Worm (Caenorhabditis elegans) whole organism, L4 larva: ENCODE results near the gene lab-2.

Experiments used
- T20F7.1 ChIP-seq: fragments of 200-800 bp; sonication (Bioruptor generic); optimal IDR thresholded peaks from 2 replicates; lab custom pipeline; 2018; ENCODE audit warnings: mild to moderate bottlenecking, missing genetic modification characterization, missing compliant biosample characterization
- T26A8.4 ChIP-seq: fragments of 200-800 bp; sonication (Bioruptor generic); IDR thresholded peaks from 2 replicates; pipeline ENCODE4 v1.3.6; 2022; ENCODE audit warnings: missing genetic modification characterization, missing compliant biosample characterization
- Y48G9A.11 ChIP-seq: fragments of 200-800 bp; sonication (Bioruptor generic); IDR thresholded peaks from 2 replicates; pipeline ENCODE4 v1.3.6; 2022; ENCODE audit warnings: missing genetic modification reagents, missing genetic modification characterization, missing compliant biosample characterization
- ZK546.5 ChIP-seq, 2 experiments: sonication (generic microtip); optimal IDR thresholded peaks; 2 replicates each; lab custom pipeline; 2017; ENCODE audit warnings: missing biosample characterization in 2 of 2, missing genetic modification characterization in 2 of 2
- aha-1 ChIP-seq: fragments of 150-350 bp; peaks from one replicate; lab custom pipeline; 2014; ENCODE audit warnings: missing biosample characterization, missing genetic modification characterization
- ama-1 ChIP-seq: fragments of 150-350 bp; optimal IDR thresholded peaks from 2 replicates; lab custom pipeline; 2014; ENCODE audit warnings: inconsistent platforms, mixed read lengths
- arid-1 ChIP-seq: fragments of 200-800 bp; sonication (Bioruptor generic); conservative IDR thresholded peaks from 2 replicates; pipeline ENCODE4 v1.3.6; 2022; ENCODE audit warnings: missing genetic modification reagents, missing genetic modification characterization, missing compliant biosample characterization
- ceh-44 ChIP-seq: fragments of 200-800 bp; sonication (Bioruptor generic); IDR thresholded peaks from 2 replicates; pipeline ENCODE4 v1.3.6; 2022; ENCODE audit warnings: missing genetic modification reagents, missing genetic modification characterization, missing compliant biosample characterization
- daf-16 ChIP-seq, 3 experiments: sonication (generic microtip); optimal IDR thresholded peaks; 2 replicates each; lab custom pipeline; 2016 to 2017; ENCODE audit warnings: missing genetic modification characterization in 3 of 3, missing genetic modification reagents in 3 of 3, mild to moderate bottlenecking in 2 of 3, missing compliant biosample characterization in 2 of 3, missing biosample characterization in 1 of 3, moderate library complexity in 1 of 3
- dmd-6 ChIP-seq: fragments of 200-800 bp; sonication (Bioruptor generic); IDR thresholded peaks from 2 replicates; pipeline ENCODE4 v1.3.6; 2022; ENCODE audit warnings: missing genetic modification reagents, missing genetic modification characterization, missing compliant biosample characterization
- dpl-1 ChIP-seq: fragments of 150-350 bp; optimal IDR thresholded peaks from 2 replicates; lab custom pipeline; 2014; ENCODE audit warnings: missing biosample characterization, missing genetic modification reagents, missing genetic modification characterization
- dve-1 ChIP-seq: sonication (generic microtip); optimal IDR thresholded peaks from 2 replicates; lab custom pipeline; 2017; ENCODE audit warnings: antibody characterized with exemption, mild to moderate bottlenecking, missing genetic modification characterization, missing compliant biosample characterization; ENCODE audit not compliant: insufficient read depth
- egl-43 ChIP-seq: fragments of 200-800 bp; sonication (Bioruptor generic); IDR thresholded peaks from 2 replicates; pipeline ENCODE4 v1.3.6; 2022; ENCODE audit warnings: missing genetic modification reagents, missing genetic modification characterization, missing compliant biosample characterization
- fos-1 ChIP-seq: fragments of 150-350 bp; optimal IDR thresholded peaks from 2 replicates; lab custom pipeline; 2014; ENCODE audit warnings: missing biosample characterization, missing genetic modification characterization
- gei-8 ChIP-seq: fragments of 200-800 bp; sonication (Bioruptor generic); optimal IDR thresholded peaks from 2 replicates; lab custom pipeline; 2018; ENCODE audit warnings: mild to moderate bottlenecking, missing genetic modification characterization, missing compliant biosample characterization
- hif-1 ChIP-seq, 2 experiments: sonication (generic microtip); optimal IDR thresholded peaks; 2 replicates each; lab custom pipeline; 2016 to 2017; ENCODE audit warnings: missing compliant biosample characterization in 2 of 2, missing genetic modification characterization in 2 of 2, missing genetic modification reagents in 2 of 2, missing genotype in 2 of 2, mild to moderate bottlenecking in 1 of 2
- hlh-30 ChIP-seq: sonication (generic microtip); optimal IDR thresholded peaks from 2 replicates; lab custom pipeline; 2017; ENCODE audit warnings: antibody characterized with exemption, mild to moderate bottlenecking, missing genetic modification characterization, missing compliant biosample characterization; ENCODE audit not compliant: insufficient read depth
- hmg-1.1 ChIP-seq: fragments of 200-800 bp; sonication (Bioruptor generic); IDR thresholded peaks from 2 replicates; pipeline ENCODE4 v1.3.6; 2022; ENCODE audit warnings: missing genetic modification reagents, missing genetic modification characterization, missing compliant biosample characterization
- lin-13 ChIP-seq: fragments of 150-350 bp; optimal IDR thresholded peaks from 2 replicates; lab custom pipeline; 2014; ENCODE audit warnings: missing biosample characterization, missing genetic modification reagents, missing genetic modification characterization
- lin-38 ChIP-seq: fragments of 200-800 bp; sonication (Bioruptor generic); IDR thresholded peaks from 2 replicates; pipeline ENCODE4 v1.3.6; 2022; ENCODE audit warnings: missing genetic modification reagents, missing genetic modification characterization, missing compliant biosample characterization
- lir-3 ChIP-seq: sonication (generic microtip); optimal IDR thresholded peaks from 2 replicates; lab custom pipeline; 2016; ENCODE audit warnings: mild to moderate bottlenecking, missing genetic modification characterization, missing compliant biosample characterization
- lsy-2 ChIP-seq, 2 experiments: fragments of 150-350 bp in 1 of 2; sonication (generic microtip) in 1 of 2; optimal IDR thresholded peaks; 2 replicates each; lab custom pipeline; 2014 to 2017; ENCODE audit warnings: missing biosample characterization in 2 of 2, missing genetic modification characterization in 2 of 2
- madf-9 ChIP-seq: fragments of 200-800 bp; sonication (Bioruptor generic); conservative IDR thresholded peaks from 2 replicates; pipeline ENCODE4 v1.3.6; 2022; ENCODE audit warnings: missing genetic modification reagents, missing genetic modification characterization, missing compliant biosample characterization
- mdl-1 ChIP-seq, 2 experiments: fragments of 150-350 bp in 1 of 2; sonication (generic microtip) in 1 of 2; optimal IDR thresholded peaks; 2 replicates each; lab custom pipeline; 2014 to 2017; ENCODE audit warnings: missing biosample characterization in 2 of 2, missing genetic modification characterization in 2 of 2
- mep-1 ChIP-seq: fragments of 150-350 bp; sonication (generic microtip); optimal IDR thresholded peaks from 3 replicates; lab custom pipeline; 2014; ENCODE audit warnings: missing biosample characterization, missing genetic modification characterization
- mes-2 ChIP-seq: sonication (generic microtip); optimal IDR thresholded peaks from 2 replicates; lab custom pipeline; 2016; ENCODE audit warnings: missing genotype, mild to moderate bottlenecking, missing genetic modification characterization, missing compliant biosample characterization; ENCODE audit not compliant: poor library complexity, severe bottlenecking
- mxl-2 ChIP-seq: fragments of 200-800 bp; sonication (Bioruptor generic); conservative IDR thresholded peaks from 2 replicates; pipeline ENCODE4 v1.3.6; 2022; ENCODE audit warnings: missing genetic modification reagents, missing genetic modification characterization, missing compliant biosample characterization
- mxl-3 ChIP-seq: fragments of 200-800 bp; sonication (Bioruptor generic); optimal IDR thresholded peaks from 2 replicates; lab custom pipeline; 2018; ENCODE audit warnings: mild to moderate bottlenecking, missing genetic modification characterization, missing compliant biosample characterization
- nhr-102 ChIP-seq: sonication (generic microtip); optimal IDR thresholded peaks from 2 replicates; lab custom pipeline; 2016; ENCODE audit warnings: mild to moderate bottlenecking, missing genetic modification characterization, moderate library complexity, missing compliant biosample characterization
- nhr-11 ChIP-seq: fragments of 150-350 bp; optimal IDR thresholded peaks from 2 replicates; lab custom pipeline; 2014; ENCODE audit warnings: missing biosample characterization, missing genetic modification characterization
- nhr-237 ChIP-seq: sonication (generic microtip); optimal IDR thresholded peaks from 2 replicates; lab custom pipeline; 2017; ENCODE audit warnings: missing biosample characterization, missing genetic modification characterization
- nhr-25 ChIP-seq: sonication (generic microtip); optimal IDR thresholded peaks from 2 replicates; lab custom pipeline; 2017; ENCODE audit warnings: missing genetic modification characterization, mild to moderate bottlenecking, missing compliant biosample characterization, antibody characterized with exemption, moderate library complexity, borderline replicate concordance; ENCODE audit not compliant: insufficient read depth
- nhr-28 ChIP-seq: fragments of 150-350 bp; optimal IDR thresholded peaks from 2 replicates; lab custom pipeline; 2014; ENCODE audit warnings: missing biosample characterization, missing genetic modification characterization
- nhr-41 ChIP-seq: fragments of 200-800 bp; sonication (Bioruptor generic); IDR thresholded peaks from 2 replicates; pipeline ENCODE4 v1.3.6; 2022; ENCODE audit warnings: missing genetic modification reagents, missing genetic modification characterization, missing compliant biosample characterization
- nhr-48 ChIP-seq: sonication (generic microtip); optimal IDR thresholded peaks from 2 replicates; lab custom pipeline; 2016; ENCODE audit warnings: mild to moderate bottlenecking, missing genetic modification characterization, missing compliant biosample characterization
- nhr-77 ChIP-seq: fragments of 150-350 bp; optimal IDR thresholded peaks from 2 replicates; lab custom pipeline; 2014; ENCODE audit warnings: missing biosample characterization, missing genetic modification characterization
- pha-4 ChIP-seq, 2 experiments: fragments of 150-350 bp in 1 of 2; fragments of 200-800 bp in 1 of 2; sonication (Bioruptor generic) in 1 of 2; IDR thresholded peaks in 1 of 2; optimal IDR thresholded peaks in 1 of 2; 2 replicates each; pipeline versions ENCODE4 v1.3.6 to Lab custom; 2014 to 2022; ENCODE audit warnings: missing genetic modification characterization in 2 of 2, missing genetic modification reagents in 2 of 2, missing biosample characterization in 1 of 2, missing compliant biosample characterization in 1 of 2
- rbr-2 ChIP-seq: sonication (generic microtip); optimal IDR thresholded peaks from 2 replicates; lab custom pipeline; 2016; ENCODE audit warnings: missing genotype, missing genetic modification characterization, missing compliant biosample characterization
- set-16 ChIP-seq: fragments of 200-800 bp; sonication (Bioruptor generic); IDR thresholded peaks from 2 replicates; pipeline ENCODE4 v1.3.6; 2022; ENCODE audit warnings: missing genetic modification reagents, missing genetic modification characterization, missing compliant biosample characterization
- skn-1 ChIP-seq: fragments of 150-350 bp; optimal IDR thresholded peaks from 2 replicates; lab custom pipeline; 2014; ENCODE audit warnings: missing biosample characterization, missing genetic modification characterization
- tag-97 ChIP-seq: fragments of 200-800 bp; sonication (Bioruptor generic); IDR thresholded peaks from 2 replicates; pipeline ENCODE4 v1.3.6; 2022; ENCODE audit warnings: missing genetic modification characterization, missing compliant biosample characterization
- unc-39 ChIP-seq: sonication (generic microtip); optimal IDR thresholded peaks from 2 replicates; lab custom pipeline; 2017; ENCODE audit warnings: missing biosample characterization, missing genetic modification characterization
- unc-62 ChIP-seq, 3 experiments: fragments of 150-350 bp in 1 of 3; sonication (generic microtip); optimal IDR thresholded peaks in 2 of 3; peaks in 1 of 3; 1 replicate in 1 of 3; 2 replicates in 2 of 3; lab custom pipeline; 2014 to 2017; ENCODE audit warnings: missing biosample characterization in 3 of 3, missing genetic modification characterization in 3 of 3, missing genetic modification reagents in 3 of 3, missing genotype in 1 of 3
- zip-2 ChIP-seq: fragments of 150-350 bp; optimal IDR thresholded peaks from 2 replicates; lab custom pipeline; 2014; ENCODE audit warnings: missing biosample characterization, missing genetic modification characterization

Gene lab-2

DNA sequence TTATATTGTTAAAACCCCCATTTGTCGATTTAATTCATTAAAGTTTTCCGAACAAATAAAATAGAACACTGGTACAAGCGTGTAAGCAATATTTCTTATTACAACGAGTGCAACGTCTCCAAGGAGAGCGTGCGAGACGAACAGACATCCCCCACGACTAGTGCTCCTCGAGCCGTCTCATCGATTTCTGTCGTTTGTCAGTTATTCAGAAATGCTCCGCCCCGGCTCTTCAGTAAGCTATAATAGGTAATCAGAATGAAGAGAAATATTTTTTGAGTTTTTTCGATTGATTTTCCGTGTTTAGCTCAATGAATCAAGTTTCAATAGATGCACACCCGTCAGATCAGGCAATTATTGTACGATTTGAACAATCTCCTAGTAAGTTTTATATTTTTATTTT, 9.3 kb upstream of the lab-2 start, which contains the start of gene kap-1 (continued):
- TF ChIP-seq skn-1 (tag; lab: Kevin White, UChicago), result no peak
- no peak for TF ChIP-seq ceh-44 (GFP tag; lab: Robert Waterston, UW)
- TF ChIP-seq nhr-11, result no peak
- TF ChIP-seq rbr-2 (tag; lab: Kevin White, UChicago), result no peak
- 0 out of 2 replicates have a peak, but pooled peaks have one; percentile 21 for TF ChIP-seq lin-38
- 0 out of 2 replicates have a peak, but pooled peaks have one; percentile 26 for TF ChIP-seq T26A8.4 (GFP tag; lab: Robert Waterston, UW)
- TF ChIP-seq nhr-77, result no peak

DNA sequence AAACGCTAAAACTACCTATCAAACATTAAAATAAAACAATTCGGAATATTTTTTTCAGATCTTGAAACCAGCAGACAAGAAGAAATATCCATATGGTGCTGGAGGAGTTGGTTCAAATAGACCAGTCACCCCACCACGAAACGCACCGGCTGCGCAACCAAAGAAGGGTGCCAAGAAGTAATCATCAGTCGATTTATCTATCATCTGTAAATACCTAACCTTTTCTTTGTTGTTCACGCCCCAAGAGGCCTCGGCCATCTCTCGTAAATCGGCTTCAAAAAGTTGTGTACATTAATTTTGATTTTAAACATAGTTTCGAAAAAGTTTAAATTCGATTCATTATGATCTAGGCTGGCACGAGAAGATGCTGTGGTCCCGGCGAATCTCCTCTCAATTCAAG, 8.6 kb upstream of the lab-2 start:
- 0 out of 2 replicates have a peak, but pooled peaks have one; percentile 11 for TF ChIP-seq ceh-44 (GFP tag; lab: Robert Waterston, UW)
- TF ChIP-seq nhr-41 (GFP tag; lab: Robert Waterston, UW), result no peak
- TF ChIP-seq unc-62 (GFP tag; optimal IDR thresholded peaks at IDR 0.05 in 1 of 2; lab: Kevin White, UChicago), result peak in 1 of 2 experiments; percentile 71
- TF ChIP-seq unc-62 (tag; optimal IDR thresholded peaks at IDR 0.05; lab: Kevin White, UChicago), result no peak
- no peak for TF ChIP-seq Y48G9A.11
- TF ChIP-seq mxl-2 (GFP tag; lab: Robert Waterston, UW), result no peak

- TF ChIP-seq mdl-1 (tag; optimal IDR thresholded peaks at IDR 0.05; lab: Kevin White, UChicago) (peak in 1 of 2 experiments; percentile 55), lin-38 (peak; percentile 86), lir-3 (tag; lab: Kevin White, UChicago) (no peak), hlh-30 (tag; lab: Kevin White, UChicago) (peak; percentile 73), hmg-1.1 (GFP tag; lab: Robert Waterston, UW) (peak; percentile 66), dve-1 (peak; percentile 85), pha-4 (GFP tag; IDR thresholded peaks at IDR 0.05; lab: Robert Waterston, UW) (peak; percentile 22; the same call in 1 of the 2 replicates), pha-4 (tag; optimal IDR thresholded peaks at IDR 0.05; lab: Kevin White, UChicago) (no peak), nhr-102 (tag; lab: Kevin White, UChicago) (peak; percentile 20), nhr-41 (GFP tag; lab: Robert Waterston, UW) (0 out of 2 replicates have a peak, but pooled peaks have one; percentile 35), fos-1 (tag; lab: Kevin White, UChicago) (no peak), rbr-2 (tag; lab: Kevin White, UChicago) (peak; percentile 41), ZK546.5 (tag; optimal IDR thresholded peaks at IDR 0.05; lab: Kevin White, UChicago) (peak in 1 of 2 experiments; percentile 88), ama-1 (peak; percentile 7), nhr-48 (no peak), daf-16 (GFP tag; optimal IDR thresholded peaks at IDR 0.05; lab: Kevin White, UChicago) (no peak), daf-16 (tag; optimal IDR thresholded peaks at IDR 0.05; lab: Kevin White, UChicago) (peak; percentile 64), arid-1 (peak; percentile 79), T20F7.1 (peak; percentile 43), tag-97 (GFP tag; lab: Robert Waterston, UW) (no peak), nhr-25 (tag; lab: Kevin White, UChicago) (peak; percentile 18), aha-1 (tag; lab: Kevin White, UChicago) (peak; percentile 97), mxl-3 (peak; percentile 55), gei-8 (GFP tag; lab: Kevin White, UChicago) (no peak), mes-2 (peak; percentile 78), lsy-2 (tag; optimal IDR thresholded peaks at IDR 0.05; lab: Kevin White, UChicago) (peak; percentile 87 to 97), dpl-1 (GFP tag; lab: Kevin White, UChicago) (peak; percentile 64), dmd-6 (GFP tag; lab: Robert Waterston, UW) (peak; percentile 83), zip-2 (tag; lab: Kevin White, UChicago) (no peak), nhr-28 (tag; lab: Kevin White, UChicago) (peak; percentile 62), madf-9 (no peak), nhr-77 (peak; percentile 50), mep-1 (tag; lab: Kevin White, UChicago) (peak; percentile 53), lin-13 (GFP tag; lab: Kevin White, UChicago) (no peak), T26A8.4 (GFP tag; lab: Robert Waterston, UW) (peak; percentile 30; the same call in 1 of the 2 replicates), unc-39 (tag; lab: Kevin White, UChicago) (no peak), nhr-237 (tag; lab: Kevin White, UChicago) (no peak), hif-1 (tag; optimal IDR thresholded peaks at IDR 0.05; lab: Kevin White, UChicago) (peak in 1 of 2 experiments; percentile 77), set-16 (GFP tag; lab: Robert Waterston, UW) (peak; percentile 40; the same call in 1 of the 2 replicates), egl-43 (GFP tag; lab: Robert Waterston, UW) (peak; percentile 19; the same call in 1 of the 2 replicates)
Measured at ce11 chrIII:7336214-7336613, 6.8 kb upstream of the lab-2 start, which contains the start of gene gsp-2. Gene gsp-2 (plus strand): TSS chrIII:7336587.
